Fruit fly (Drosophila melanogaster) whole organism, adult: ENCODE data around the gene CG31826.

Experiments used
- CG11617 ChIP-seq: fragments of 200-800 bp; sonication (Bioruptor generic); optimal IDR thresholded peaks from 2 replicates; lab custom pipeline; 2017; ENCODE audit warnings: mild to moderate bottlenecking, missing biosample characterization, missing genetic modification reagents, missing genetic modification characterization
- CG12768 ChIP-seq: fragments of 200-800 bp; sonication (Bioruptor generic); optimal IDR thresholded peaks from 2 replicates; lab custom pipeline; 2017; ENCODE audit warnings: missing biosample characterization, missing genetic modification characterization, mild to moderate bottlenecking, moderate library complexity, missing genetic modification reagents
- CG14711 ChIP-seq: fragments of 200-800 bp; sonication (Bioruptor generic); optimal IDR thresholded peaks from 2 replicates; lab custom pipeline; 2018; ENCODE audit warnings: missing biosample characterization, mild to moderate bottlenecking, missing genetic modification characterization, moderate library complexity
- CG1620 ChIP-seq: fragments of 200-800 bp; sonication (Bioruptor generic); optimal IDR thresholded peaks from 2 replicates; lab custom pipeline; 2016; ENCODE audit warnings: missing biosample characterization, missing genetic modification characterization
- CG33017 ChIP-seq: fragments of 200-800 bp; sonication (Bioruptor generic); optimal IDR thresholded peaks from 2 replicates; lab custom pipeline; 2018; ENCODE audit warnings: missing biosample characterization, mild to moderate bottlenecking, missing genetic modification characterization, moderate library complexity
- CG5204 ChIP-seq: fragments of 200-800 bp; sonication (Bioruptor generic); optimal IDR thresholded peaks from 2 replicates; lab custom pipeline; 2016; ENCODE audit warnings: missing biosample characterization, missing genetic modification characterization
- CG7045 ChIP-seq: fragments of 200-800 bp; sonication (Bioruptor generic); optimal IDR thresholded peaks from 2 replicates; lab custom pipeline; 2017; ENCODE audit warnings: missing biosample characterization, mild to moderate bottlenecking, missing genetic modification characterization
- CG7101 ChIP-seq: fragments of 200-800 bp; sonication (Bioruptor generic); optimal IDR thresholded peaks from 2 replicates; lab custom pipeline; 2018; ENCODE audit warnings: missing biosample characterization, mild to moderate bottlenecking, missing genetic modification characterization, moderate library complexity
- Clk ChIP-seq: fragments of 200-800 bp; sonication (Bioruptor generic); optimal IDR thresholded peaks from 2 replicates; lab custom pipeline; 2017; ENCODE audit warnings: missing biosample characterization, missing genetic modification characterization
- Crg-1 ChIP-seq: fragments of 200-800 bp; sonication (Bioruptor generic); optimal IDR thresholded peaks from 2 replicates; lab custom pipeline; 2016; ENCODE audit warnings: missing biosample characterization, missing genetic modification characterization
- Hr96 ChIP-seq: fragments of 200-800 bp; sonication (Bioruptor generic); optimal IDR thresholded peaks from 2 replicates; lab custom pipeline; 2016; ENCODE audit warnings: missing biosample characterization, missing genetic modification characterization
- Mnt ChIP-seq: fragments of 200-800 bp; sonication (Bioruptor generic); optimal IDR thresholded peaks from 2 replicates; lab custom pipeline; 2016; ENCODE audit warnings: missing biosample characterization, mild to moderate bottlenecking, missing genetic modification characterization
- bab1 ChIP-seq: fragments of 200-800 bp; sonication (Bioruptor generic); optimal IDR thresholded peaks from 3 replicates; lab custom pipeline; 2019; ENCODE audit warnings: missing biosample characterization, mild to moderate bottlenecking, missing genetic modification characterization, moderate library complexity
- cic ChIP-seq: fragments of 200-800 bp; sonication (Bioruptor generic); optimal IDR thresholded peaks from 2 replicates; lab custom pipeline; 2017; ENCODE audit warnings: missing biosample characterization, mild to moderate bottlenecking, missing genetic modification characterization, moderate library complexity
- cnc ChIP-seq, 2 experiments: fragments of >200 bp; optimal IDR thresholded peaks; 2 replicates each; lab custom pipeline; 2017
- kay ChIP-seq: fragments of 200-800 bp; sonication (Bioruptor generic); peaks from one replicate; lab custom pipeline; 2016; ENCODE audit warnings: missing biosample characterization, missing genetic modification characterization, borderline replicate concordance
- ovo ChIP-seq: fragments of 200-800 bp; sonication (Bioruptor generic); optimal IDR thresholded peaks from 2 replicates; lab custom pipeline; 2016; ENCODE audit warnings: missing biosample characterization, missing genetic modification characterization
- pad ChIP-seq: fragments of 200-800 bp; sonication (Bioruptor generic); optimal IDR thresholded peaks from 3 replicates; lab custom pipeline; 2017; ENCODE audit warnings: missing biosample characterization, missing genetic modification characterization, mild to moderate bottlenecking, moderate library complexity, missing genetic modification reagents
- tj ChIP-seq: fragments of 200-800 bp; sonication (Bioruptor generic); optimal IDR thresholded peaks from 3 replicates; lab custom pipeline; 2017; ENCODE audit warnings: missing biosample characterization, mild to moderate bottlenecking, missing genetic modification characterization, moderate library complexity
- toe ChIP-seq: fragments of 200-800 bp; sonication (Bioruptor generic); optimal IDR thresholded peaks from 2 replicates; lab custom pipeline; 2016; ENCODE audit warnings: missing biosample characterization, missing genetic modification characterization

CG31826 gene

DNA sequence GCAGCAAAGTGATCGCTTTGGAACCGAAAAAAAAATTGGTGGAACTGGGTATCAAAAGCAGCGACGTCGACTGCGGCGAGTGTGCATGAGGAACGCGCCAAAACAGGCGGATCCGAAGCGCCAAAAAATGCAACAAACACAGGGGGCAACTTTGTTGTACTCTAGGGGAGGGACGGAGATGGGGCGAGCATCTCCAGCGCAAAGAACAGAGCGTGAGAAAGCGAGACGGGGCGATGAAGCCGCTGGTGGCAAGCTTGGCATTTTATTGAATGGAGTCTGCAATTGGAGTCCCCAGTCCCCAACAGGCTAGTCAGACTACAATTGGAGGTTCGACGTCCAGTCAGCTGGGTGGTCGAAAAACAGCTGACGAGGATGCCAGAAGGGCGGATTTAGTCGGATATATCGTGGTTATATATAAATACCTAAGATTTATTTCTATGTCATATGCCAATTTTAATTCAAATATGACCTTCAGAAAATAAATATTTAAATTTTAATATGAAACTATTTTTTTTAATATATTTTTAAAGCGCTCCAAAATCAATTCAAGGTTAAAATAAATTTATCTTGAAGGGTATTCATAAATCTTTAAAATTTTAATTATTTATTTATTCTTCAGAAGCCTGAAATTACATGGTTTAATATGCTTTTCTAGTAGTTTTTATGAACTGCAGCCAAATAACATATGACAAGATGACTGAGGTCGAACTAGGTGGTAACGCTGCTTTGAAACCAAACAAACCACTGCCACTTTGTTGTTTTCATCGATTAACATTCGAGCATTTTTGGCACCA is 26.1 kb downstream of the CG31826 start:
- TF ChIP-seq cnc (optimal IDR thresholded peaks at IDR 0.05; lab: Kevin White, UChicago) (no peak), CG5204 (GFP tag; lab: Kevin White, UChicago) (peak; percentile 42), pad (peak; percentile 52), bab1 (peak; percentile 86), Mnt (GFP tag; lab: Kevin White, UChicago) (peak; percentile 9), Crg-1 (peak; percentile 50), CG7101 (tag; lab: Kevin White, UChicago) (peak; percentile 88), toe (GFP tag; lab: Kevin White, UChicago) (peak; percentile 36), cic (GFP tag; lab: Kevin White, UChicago) (no peak), Clk (peak; percentile 19), CG1620 (GFP tag; lab: Kevin White, UChicago) (no peak), CG12768 (GFP tag; lab: Kevin White, UChicago) (peak; percentile 68), CG11617 (GFP tag; lab: Kevin White, UChicago) (peak; percentile 89), kay (peak; percentile 12), tj (GFP tag; lab: Kevin White, UChicago) (peak; percentile 54), CG7045 (GFP tag; lab: Kevin White, UChicago) (peak; percentile 87), CG33017 (tag; lab: Kevin White, UChicago) (peak; percentile 73), Hr96 (GFP tag; lab: Kevin White, UChicago) (peak; percentile 15), CG14711 (tag; lab: Kevin White, UChicago) (peak; percentile 81), ovo (GFP tag; lab: Kevin White, UChicago) (peak; percentile 21)

DNA sequence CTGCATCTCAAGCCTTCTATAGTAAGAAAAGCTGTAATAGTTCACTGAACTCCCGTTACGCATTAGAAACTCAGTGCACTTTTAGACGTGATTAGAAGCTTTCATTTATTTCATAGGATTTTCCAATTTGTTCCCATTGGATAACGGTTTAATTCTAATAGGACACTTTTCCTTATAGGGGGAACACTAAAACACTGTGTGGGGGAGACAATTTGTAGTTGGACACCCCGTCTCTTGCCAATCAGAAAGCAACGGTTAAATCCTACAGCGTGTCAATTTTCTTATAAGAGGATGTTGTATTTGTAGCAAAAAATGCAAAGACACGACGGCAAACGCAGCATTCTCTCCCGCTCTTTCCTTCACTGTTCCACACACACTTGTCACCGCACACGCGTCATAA is 26.9 kb downstream of the CG31826 start:
- TF ChIP-seq CG11617 (GFP tag; lab: Kevin White, UChicago) (no peak), cnc (optimal IDR thresholded peaks at IDR 0.05; lab: Kevin White, UChicago) (no peak), CG33017 (tag; lab: Kevin White, UChicago) (no peak), toe (GFP tag; lab: Kevin White, UChicago) (no peak), pad (no peak), CG1620 (GFP tag; lab: Kevin White, UChicago) (no peak), CG7101 (tag; lab: Kevin White, UChicago) (no peak), Hr96 (GFP tag; lab: Kevin White, UChicago) (no peak), bab1 (no peak), kay (no peak), tj (GFP tag; lab: Kevin White, UChicago) (no peak), Mnt (GFP tag; lab: Kevin White, UChicago) (no peak), CG12768 (GFP tag; lab: Kevin White, UChicago) (no peak), cic (GFP tag; lab: Kevin White, UChicago) (no peak), CG5204 (GFP tag; lab: Kevin White, UChicago) (no peak)

DNA sequence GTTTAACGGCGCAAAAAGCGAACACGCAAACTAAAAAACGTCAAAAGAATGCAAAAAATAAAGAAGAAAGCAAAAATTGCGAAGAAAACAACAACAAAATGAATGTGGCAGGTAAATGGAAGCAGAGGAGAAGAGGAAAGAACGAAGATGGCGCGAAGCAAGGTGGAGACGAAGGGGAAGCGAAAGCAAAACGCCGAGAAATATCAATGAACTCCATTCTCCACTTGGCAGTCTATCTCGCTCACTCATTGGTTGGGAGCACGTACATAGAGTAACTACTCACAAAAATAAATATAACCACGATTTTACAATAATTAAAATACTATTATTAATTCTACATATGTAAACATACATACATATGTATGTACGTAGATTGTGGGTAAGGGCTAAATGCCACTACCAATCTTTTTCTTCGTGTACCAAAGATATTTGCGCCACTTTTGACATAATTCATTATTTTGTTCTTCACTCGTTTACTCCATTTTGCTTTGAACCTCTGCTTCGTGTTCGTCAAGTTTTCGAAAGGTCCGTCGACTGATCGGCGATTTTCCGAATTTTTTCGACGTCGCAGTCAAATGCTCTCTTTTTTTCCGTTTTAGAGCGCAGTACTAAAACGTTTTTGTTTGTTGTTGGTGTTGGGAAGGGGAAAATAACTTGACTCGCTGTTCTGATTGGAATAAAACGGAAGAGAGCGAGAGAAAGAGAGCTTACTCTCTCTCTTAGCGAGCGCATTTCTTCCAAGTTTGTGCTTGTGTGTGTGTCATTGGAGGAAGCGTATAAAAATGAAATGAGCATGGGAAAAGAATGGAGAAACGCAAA is 27.7 kb downstream of the CG31826 start:
- TF ChIP-seq CG33017 (tag; lab: Kevin White, UChicago) (no peak), Hr96 (GFP tag; lab: Kevin White, UChicago) (no peak), CG7101 (tag; lab: Kevin White, UChicago) (no peak), cic (GFP tag; lab: Kevin White, UChicago) (no peak), kay (peak; percentile 74), pad (peak; percentile 99)

DNA sequence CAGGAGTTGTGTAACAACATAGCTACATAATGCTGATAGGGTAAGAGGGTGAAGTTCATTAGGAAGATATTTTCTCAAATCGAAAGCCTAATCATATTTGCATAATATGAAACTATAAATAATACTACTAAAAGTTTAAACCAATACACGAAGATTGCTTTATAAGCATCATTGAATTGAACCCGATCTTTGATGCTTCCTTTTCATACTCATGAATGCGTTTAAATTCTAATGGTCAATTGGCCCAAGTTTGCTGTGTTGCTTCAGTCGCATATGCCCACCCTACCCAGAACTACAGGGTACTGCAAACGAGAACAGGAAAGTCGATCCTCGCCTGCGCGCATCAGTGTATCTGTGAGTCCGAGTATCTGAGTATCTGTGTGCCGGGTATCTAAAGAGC is 29.3 kb downstream of the CG31826 start:
- TF ChIP-seq toe (GFP tag; lab: Kevin White, UChicago) = no peak
- no peak for TF ChIP-seq ovo (GFP tag; lab: Kevin White, UChicago)
- no peak for TF ChIP-seq cic (GFP tag; lab: Kevin White, UChicago)
- no peak for TF ChIP-seq bab1
- no peak for TF ChIP-seq Clk
- TF ChIP-seq CG5204 (GFP tag; lab: Kevin White, UChicago) = no peak
- TF ChIP-seq CG7045 (GFP tag; lab: Kevin White, UChicago) = no peak
- TF ChIP-seq tj (GFP tag; lab: Kevin White, UChicago) = no peak
- no peak for TF ChIP-seq pad

DNA sequence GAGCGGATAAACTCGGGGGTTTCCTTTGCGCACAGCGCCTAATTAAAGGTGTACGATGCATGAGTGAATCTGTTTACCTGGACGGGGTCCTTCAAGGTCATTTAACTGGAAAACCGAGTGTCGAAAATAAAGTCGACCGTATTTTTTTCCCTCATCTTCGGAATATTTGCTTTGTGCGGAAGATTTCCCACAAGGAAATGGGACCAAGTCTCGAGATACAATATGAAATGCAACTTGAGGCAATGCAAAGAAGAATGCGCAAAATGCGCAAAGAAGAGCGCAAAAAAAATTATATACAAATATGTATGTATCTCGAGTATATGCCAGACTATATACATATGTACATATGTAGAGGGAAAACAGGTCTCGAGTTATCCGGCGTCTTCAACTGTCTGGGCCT is 29.9 kb downstream of the CG31826 start:
- no peak for TF ChIP-seq ovo (GFP tag; lab: Kevin White, UChicago)
- TF ChIP-seq CG7101 (tag; lab: Kevin White, UChicago) = no peak
- no peak for TF ChIP-seq CG1620 (GFP tag; lab: Kevin White, UChicago)
- no peak for TF ChIP-seq CG12768 (GFP tag; lab: Kevin White, UChicago)
- no peak for TF ChIP-seq cnc (optimal IDR thresholded peaks at IDR 0.05; lab: Kevin White, UChicago)
- no peak for TF ChIP-seq tj (GFP tag; lab: Kevin White, UChicago)
- no peak for TF ChIP-seq kay
- TF ChIP-seq cic (GFP tag; lab: Kevin White, UChicago) = no peak
- no peak for TF ChIP-seq Clk
- no peak for TF ChIP-seq toe (GFP tag; lab: Kevin White, UChicago)
- TF ChIP-seq bab1 = no peak
- TF ChIP-seq Mnt (GFP tag; lab: Kevin White, UChicago) = no peak
- no peak for TF ChIP-seq CG5204 (GFP tag; lab: Kevin White, UChicago)
- TF ChIP-seq pad = no peak
- no peak for TF ChIP-seq CG14711 (tag; lab: Kevin White, UChicago)
- TF ChIP-seq Hr96 (GFP tag; lab: Kevin White, UChicago) = no peak
- TF ChIP-seq CG33017 (tag; lab: Kevin White, UChicago) = no peak
- no peak for TF ChIP-seq CG11617 (GFP tag; lab: Kevin White, UChicago)
- no peak for TF ChIP-seq Crg-1
